Worm (Caenorhabditis elegans): ENCODE results near the gene C08F1.12.

Gene C08F1.12

DNA sequence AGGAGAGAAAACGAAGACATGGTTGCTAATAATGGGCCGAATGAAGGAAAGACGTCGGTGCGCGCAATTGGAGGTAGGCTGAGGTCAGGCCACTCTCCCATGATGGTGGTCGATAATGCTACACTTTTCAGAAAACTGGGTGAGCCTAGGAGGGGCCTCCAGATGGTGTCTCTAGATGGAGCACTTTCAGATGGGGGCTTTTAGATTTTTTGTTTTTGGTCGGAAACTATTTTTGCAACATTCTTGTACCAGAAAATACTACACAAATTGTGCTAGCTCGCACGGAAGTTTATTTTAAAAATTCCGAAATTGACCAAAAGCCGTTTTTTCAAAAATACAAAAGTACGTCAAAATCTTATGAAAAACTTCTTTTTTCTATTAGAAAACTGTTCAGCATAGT is 12.0 kb upstream of the C08F1.12 start, which contains the start of gene fbxb-10:
fbxb-10 (minus strand) TSS at position 101 of the 400 bp plus-strand sequence.
- no peak for TF ChIP-seq ceh-82 (tag; optimal IDR thresholded peaks at IDR 0.05)
- TF ChIP-seq elt-3 (tag; optimal IDR thresholded peaks at IDR 0.05) = no peak
- TF ChIP-seq fos-1 (tag; optimal IDR thresholded peaks at IDR 0.05) = no peak
- no peak for TF ChIP-seq nfya-1 (tag; optimal IDR thresholded peaks at IDR 0.05; ENCODE audit: insufficient read depth)
- no peak for TF ChIP-seq lin-15B (tag; optimal IDR thresholded peaks at IDR 0.05)

DNA sequence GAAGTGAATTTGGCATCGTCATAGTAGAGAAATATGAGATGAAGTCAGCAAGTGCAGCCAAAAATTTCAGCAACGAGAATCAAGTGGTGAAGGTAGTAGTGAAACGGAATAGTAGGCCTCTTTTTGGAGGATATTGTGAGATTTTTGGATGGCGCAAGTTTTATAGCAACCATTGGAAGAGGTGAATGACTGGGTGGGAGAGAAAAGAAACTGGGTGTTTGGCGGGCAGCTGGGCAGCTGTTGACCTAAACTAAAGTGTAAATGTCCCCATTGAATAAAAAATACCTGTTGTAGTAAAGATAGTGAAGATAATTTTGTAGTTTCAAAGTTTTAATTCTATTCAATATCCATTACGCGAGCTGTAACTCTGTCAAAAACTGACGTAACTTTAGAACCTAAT is 9.8 kb upstream of the C08F1.12 start:
- TF ChIP-seq tbx-2 (tag; optimal IDR thresholded peaks at IDR 0.05) = no peak
- no peak for TF ChIP-seq ceh-9 (tag; optimal IDR thresholded peaks at IDR 0.05)
- no peak for TF ChIP-seq skn-1 (tag; optimal IDR thresholded peaks at IDR 0.05)
- no peak for TF ChIP-seq egl-27 (tag; optimal IDR thresholded peaks at IDR 0.05)
- TF ChIP-seq nhr-237 (tag; optimal IDR thresholded peaks at IDR 0.05) = no peak
- no peak for TF ChIP-seq nhr-67 (tag; optimal IDR thresholded peaks at IDR 0.05)

DNA sequence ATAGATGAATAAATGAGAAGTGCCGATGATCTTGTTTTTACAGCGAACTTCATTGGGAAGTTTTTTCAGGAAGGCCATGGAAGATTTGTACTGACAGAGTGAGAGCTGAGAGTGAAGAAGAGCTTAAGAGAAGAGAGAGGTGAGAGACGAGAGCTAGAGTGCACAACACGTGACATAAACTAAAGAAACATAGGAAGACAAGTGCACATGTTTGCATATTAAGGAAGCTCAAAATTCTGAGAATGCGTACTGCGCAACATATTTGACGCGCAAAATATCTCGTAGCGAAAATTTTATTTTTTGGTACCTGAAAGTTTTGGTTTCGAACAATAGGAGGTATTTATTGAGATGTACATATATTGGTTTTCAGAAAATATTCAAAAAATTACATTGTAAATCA is 2.0 kb upstream of the C08F1.12 start, which contains the start of gene C08F1.8:
C08F1.8 (minus strand) TSS at position 101 of the 400 bp plus-strand sequence.
- TF ChIP-seq ZK546.5 (tag; optimal IDR thresholded peaks at IDR 0.05) (no peak), snpc-4 (tag; optimal IDR thresholded peaks at IDR 0.05) (no peak), nhr-237 (tag; optimal IDR thresholded peaks at IDR 0.05) (no peak), lsy-12 (tag; optimal IDR thresholded peaks at IDR 0.05) (no peak), nhr-11 (tag; optimal IDR thresholded peaks at IDR 0.05) (no peak)

DNA sequence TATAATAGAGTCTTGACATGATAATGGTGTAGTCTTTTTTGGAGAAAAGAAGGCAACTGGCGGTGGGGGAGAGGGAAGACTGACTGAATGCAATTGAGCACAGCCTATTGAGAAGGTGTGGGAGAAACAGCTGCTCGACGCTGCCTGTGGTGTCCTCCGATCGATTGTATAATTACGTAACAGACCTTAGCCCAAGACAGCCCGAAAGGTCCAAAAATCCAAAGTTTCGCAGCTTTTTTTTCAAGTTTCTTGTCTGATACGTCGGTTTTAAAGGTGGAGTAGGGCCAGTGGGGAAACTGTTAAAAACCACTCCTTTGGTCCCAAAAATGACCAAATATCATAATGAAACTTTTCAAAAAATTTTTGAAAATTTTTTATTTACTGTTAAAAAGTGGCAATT is 18.2 kb downstream of the C08F1.12 start, which contains the start of the genes C08F1.6 and fbxb-13:
C08F1.6 (minus strand) TSS at position 101 of the 400 bp plus-strand sequence.
fbxb-13 (plus strand) TSS at position 191 of the 400 bp plus-strand sequence.
- TF ChIP-seq unc-39 (tag; optimal IDR thresholded peaks at IDR 0.05) = no peak
- TF ChIP-seq elt-2 (tag; optimal IDR thresholded peaks at IDR 0.05) = no peak
- TF ChIP-seq nhr-28 (tag; optimal IDR thresholded peaks at IDR 0.05) = no peak
- no peak for TF ChIP-seq pqm-1 (tag; optimal IDR thresholded peaks at IDR 0.05)
- TF ChIP-seq nhr-76 (tag; optimal IDR thresholded peaks at IDR 0.05) = no peak
- TF ChIP-seq eor-1 (tag; optimal IDR thresholded peaks at IDR 0.05) = no peak

DNA sequence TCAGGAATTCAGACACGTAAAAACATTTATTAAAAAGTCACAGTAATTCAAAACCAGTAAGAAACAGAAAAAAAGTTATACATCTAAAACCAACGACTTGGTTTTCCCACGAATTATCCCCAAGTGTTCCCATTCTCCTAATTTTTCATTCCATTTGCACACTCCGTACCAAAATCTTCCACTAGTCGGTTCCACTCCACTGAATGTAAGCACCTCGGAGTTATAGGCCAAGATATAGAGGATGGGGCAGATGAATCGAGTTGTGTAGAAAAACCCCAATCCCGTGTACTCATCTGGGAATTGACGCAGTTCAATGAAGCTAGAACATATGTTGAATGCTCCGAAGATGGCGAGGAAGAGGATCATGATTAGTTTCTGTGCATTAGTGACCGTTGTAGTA is 19.1 kb downstream of the C08F1.12 start:
- TF ChIP-seq pha-4 (tag; optimal IDR thresholded peaks at IDR 0.05) (no peak), egl-27 (tag; optimal IDR thresholded peaks at IDR 0.05) (no peak), ztf-11 (tag; optimal IDR thresholded peaks at IDR 0.05) (no peak), fkh-2 (tag; optimal IDR thresholded peaks at IDR 0.05) (no peak), aly-2 (tag; optimal IDR thresholded peaks at IDR 0.05) (no peak), sea-2 (GFP tag; optimal IDR thresholded peaks at IDR 0.05) (no peak), ceh-16 (tag; optimal IDR thresholded peaks at IDR 0.05) (no peak)

DNA sequence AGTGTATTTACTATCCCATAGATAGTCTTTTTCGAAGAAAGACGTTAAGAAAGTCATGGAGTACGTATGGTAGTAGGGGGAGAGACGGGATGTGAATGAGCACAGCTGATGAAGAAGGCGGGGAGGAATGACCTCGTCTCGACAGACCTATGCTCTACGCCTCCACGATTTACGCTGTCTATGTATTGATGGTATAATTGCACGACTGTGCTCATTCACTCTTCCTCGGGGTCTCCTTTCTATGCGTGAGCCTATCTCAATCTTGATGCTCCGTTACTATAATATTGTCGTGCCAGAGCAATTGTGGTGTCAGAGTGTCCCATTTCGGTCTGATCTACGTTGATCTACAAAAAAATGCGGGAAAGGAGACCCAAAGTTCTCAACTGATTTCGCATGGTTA is 20.0 kb downstream of the C08F1.12 start, which contains the start of gene C08F1.10:
C08F1.10 (minus strand) TSS at position 101 of the 400 bp plus-strand sequence.
- no peak for TF ChIP-seq pqm-1 (tag; optimal IDR thresholded peaks at IDR 0.05)
- no peak for TF ChIP-seq daf-12 (tag; optimal IDR thresholded peaks at IDR 0.05)
- TF ChIP-seq lin-39 (tag; optimal IDR thresholded peaks at IDR 0.05) = no peak
- no peak for TF ChIP-seq elt-1 (tag; optimal IDR thresholded peaks at IDR 0.05)
- no peak for TF ChIP-seq nhr-11 (tag; optimal IDR thresholded peaks at IDR 0.05)
- TF ChIP-seq nhr-23 (tag; optimal IDR thresholded peaks at IDR 0.05) = no peak
- TF ChIP-seq ceh-82 (tag; optimal IDR thresholded peaks at IDR 0.05) = no peak
- no peak for TF ChIP-seq unc-62 (GFP tag; optimal IDR thresholded peaks at IDR 0.05)

DNA sequence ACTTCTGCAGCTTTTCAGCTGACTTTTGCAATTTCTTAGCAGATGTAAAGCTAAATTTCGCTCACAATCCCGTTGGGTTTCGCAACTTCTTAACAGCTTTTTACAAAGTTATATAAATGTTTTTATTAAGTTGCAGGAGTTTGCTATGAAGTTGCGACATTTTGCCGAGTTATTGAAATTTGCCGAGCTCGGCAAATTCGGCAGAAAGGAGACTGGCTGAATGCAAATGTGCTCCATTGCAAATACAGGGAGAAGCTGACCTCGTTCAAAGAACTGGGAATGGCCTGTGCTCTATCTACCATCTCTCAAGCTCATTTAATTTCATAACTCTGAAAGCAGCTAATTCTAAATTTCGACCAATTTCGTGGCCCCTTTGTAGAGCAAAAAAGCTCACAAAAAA is 21.5 kb downstream of the C08F1.12 start, which contains the start of gene C08F1.11:
C08F1.11 (minus strand) TSS at position 101 of the 400 bp plus-strand sequence.
- no peak for TF ChIP-seq R02D3.7 (tag; optimal IDR thresholded peaks at IDR 0.05)
- TF ChIP-seq tbx-2 (tag; optimal IDR thresholded peaks at IDR 0.05) = no peak
- no peak for TF ChIP-seq ceh-9 (tag; optimal IDR thresholded peaks at IDR 0.05)
- TF ChIP-seq mml-1 (tag; optimal IDR thresholded peaks at IDR 0.05) = no peak
